Fruit fly (Drosophila melanogaster) S2 (cell line): ENCODE data around the gene AIF.

ENCODE experiments used
- CG8478 ChIP-seq: fragments of >200 bp; optimal IDR thresholded peaks from 2 replicates; lab custom pipeline; 2018
- CTCF ChIP-seq, 2 experiments: fragments of >200 bp; optimal IDR thresholded peaks; 2 replicates each; lab custom pipeline; 2018

AIF gene

dm6 chr2L:2151544-2152290 is at the start of gene AIF:
AIF (plus strand) TSS chr2L:2151754.
- TF ChIP-seq CTCF (optimal IDR thresholded peaks at IDR 0.05; lab: Kevin White, UChicago), result peak in 1 of 2 experiments; percentile 19
- no peak for TF ChIP-seq CG8478 (lab: Kevin White, UChicago)

dm6 chr2L:2109746-2110145 is 41.8 kb upstream of the AIF start, which contains the start of gene dpr3:
dpr3 (minus strand) TSS chr2L:2109878.
- TF ChIP-seq CG8478 (lab: Kevin White, UChicago) (no peak), CTCF (optimal IDR thresholded peaks at IDR 0.05; lab: Kevin White, UChicago) (no peak)

- TF ChIP-seq CG8478 (lab: Kevin White, UChicago) (no peak), CTCF (optimal IDR thresholded peaks at IDR 0.05; lab: Kevin White, UChicago) (peak; percentile 44 to 56)
Observed at dm6 chr2L:2110350-2110888, 41.1 kb upstream of the AIF start.

DNA sequence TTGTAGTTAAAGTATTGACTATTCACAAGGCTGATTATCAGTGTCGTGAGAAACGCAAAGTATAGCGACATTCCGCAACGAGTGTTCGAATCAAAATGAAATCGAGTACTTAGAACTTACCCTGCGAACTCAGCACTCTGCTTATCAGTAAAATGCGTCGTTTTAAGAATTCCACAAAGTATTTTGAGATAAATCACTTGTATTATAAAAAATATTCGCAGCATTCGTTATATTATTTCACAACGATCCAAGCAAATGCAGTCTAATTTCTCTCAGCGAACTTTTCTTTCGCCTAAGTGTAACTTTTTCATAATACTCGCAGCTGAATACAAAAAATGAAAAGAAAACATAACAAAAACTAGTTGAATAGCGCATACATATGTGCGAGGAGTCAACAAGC is 22.4 kb upstream of the AIF start, which contains the start of gene CG4259:
TSS of gene CG4259 (minus strand) at position 101 of the 400 bp plus-strand sequence.
- TF ChIP-seq CG8478 (lab: Kevin White, UChicago) (no peak), CTCF (optimal IDR thresholded peaks at IDR 0.05; lab: Kevin White, UChicago) (no peak)

- peak; percentile 68 to 70 for TF ChIP-seq CTCF (optimal IDR thresholded peaks at IDR 0.05; lab: Kevin White, UChicago)
- TF ChIP-seq CG8478 (lab: Kevin White, UChicago), result no peak
Observed at dm6 chr2L:2130157-2130987, 21.2 kb upstream of the AIF start, which contains the start of gene Glyp. Glyp (plus strand) TSS chr2L:2130813.

DNA sequence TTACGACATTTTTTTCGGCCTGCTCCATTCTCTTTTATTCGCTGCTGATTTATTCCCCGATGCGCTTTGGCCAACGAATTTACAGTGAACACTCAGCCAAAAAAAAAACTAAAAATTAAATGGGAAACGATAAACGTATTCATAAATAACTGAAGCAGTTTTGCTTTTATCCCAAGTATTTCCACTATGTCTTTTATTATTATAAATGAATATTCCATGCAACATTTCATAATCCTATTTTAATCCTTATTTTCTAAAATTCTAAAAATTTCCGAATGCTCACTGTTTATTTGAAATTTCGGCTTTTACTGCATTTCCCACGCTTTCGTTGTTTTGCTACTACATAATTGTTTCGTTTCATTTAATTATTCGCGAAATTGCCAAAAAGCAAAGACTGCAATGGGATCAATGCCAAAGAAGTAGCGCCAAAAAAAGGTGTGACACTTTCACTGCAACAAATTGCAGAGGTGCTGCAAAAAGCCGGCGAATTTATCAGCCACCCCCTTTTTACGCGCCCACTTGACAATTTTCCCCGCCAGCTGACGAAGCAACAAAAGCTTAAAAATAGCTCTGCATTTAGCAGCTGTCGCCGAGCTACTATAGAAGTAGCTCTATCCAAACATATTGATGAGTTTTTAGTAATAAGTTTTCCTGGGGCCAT is 20.0 kb upstream of the AIF start:
- TF ChIP-seq CTCF (optimal IDR thresholded peaks at IDR 0.05; lab: Kevin White, UChicago), result no peak

dm6 chr2L:2132215-2132614 is 19.3 kb upstream of the AIF start:
- TF ChIP-seq CTCF (optimal IDR thresholded peaks at IDR 0.05; lab: Kevin White, UChicago) (no peak), CG8478 (lab: Kevin White, UChicago) (no peak)

dm6 chr2L:2133009-2133408 is 18.5 kb upstream of the AIF start:
- no peak for TF ChIP-seq CTCF (optimal IDR thresholded peaks at IDR 0.05; lab: Kevin White, UChicago)
- TF ChIP-seq CG8478 (lab: Kevin White, UChicago), result no peak

DNA sequence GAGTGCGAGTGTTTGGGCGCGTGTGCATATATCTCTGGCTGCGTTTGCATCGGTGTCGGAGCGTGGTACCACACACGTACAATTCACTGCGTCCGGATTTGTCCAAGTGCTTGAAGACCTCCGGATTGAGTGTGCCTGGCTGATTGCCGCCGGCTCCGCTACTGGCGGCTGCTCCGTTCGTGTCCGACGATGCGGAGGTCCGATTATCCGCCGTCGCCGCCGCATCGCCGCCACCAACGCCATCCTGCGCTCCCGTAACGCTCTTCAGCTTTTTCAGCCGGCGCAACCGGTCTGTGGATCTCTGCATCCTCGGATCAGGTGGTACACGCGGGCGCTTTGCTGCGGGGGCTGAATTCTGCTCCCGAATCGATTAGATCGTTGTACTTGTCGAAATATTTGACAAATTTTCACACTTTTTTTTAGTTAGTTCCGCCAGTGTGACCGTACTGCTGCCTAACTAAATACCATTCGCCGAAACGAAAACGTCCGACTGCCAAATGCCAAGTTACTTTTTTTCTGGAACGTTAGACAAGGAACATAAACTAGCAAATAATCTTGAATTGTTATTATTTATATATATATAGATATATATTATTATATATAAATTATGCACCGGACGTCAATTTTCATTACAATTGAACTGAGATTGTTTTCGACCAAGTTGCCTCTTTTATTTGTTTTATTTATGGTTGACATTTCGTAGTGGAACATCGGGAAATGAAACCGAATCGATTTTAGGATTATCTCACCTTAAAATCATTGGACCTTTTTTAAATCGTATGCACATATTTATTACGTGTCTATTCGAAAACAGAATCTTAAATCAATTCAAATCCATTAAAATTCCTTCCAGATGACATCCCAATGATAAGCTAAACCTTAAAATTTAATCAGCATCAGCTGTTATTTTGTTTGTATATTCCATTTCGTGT is 6.6 kb upstream of the AIF start, which contains the start of gene tho2:
TSS of gene tho2 (minus strand) at position 463 of the 932 bp plus-strand sequence.
- TF ChIP-seq CG8478 (lab: Kevin White, UChicago), result no peak
- no peak for TF ChIP-seq CTCF (optimal IDR thresholded peaks at IDR 0.05; lab: Kevin White, UChicago)

dm6 chr2L:2147208-2147607 is 4.3 kb upstream of the AIF start, which contains the start of the genes CG11723 and Tbcd:
CG11723 (minus strand) TSS chr2L:2147275.
Tbcd (plus strand) TSS chr2L:2147518.
- no peak for TF ChIP-seq CTCF (optimal IDR thresholded peaks at IDR 0.05; lab: Kevin White, UChicago)
- no peak for TF ChIP-seq CG8478 (lab: Kevin White, UChicago)

dm6 chr2L:2155453-2155852 is 3.9 kb downstream of the AIF start, which contains the start of gene CG15382:
CG15382 (plus strand) TSS chr2L:2155753.
- TF ChIP-seq CG8478 (lab: Kevin White, UChicago) (no peak), CTCF (optimal IDR thresholded peaks at IDR 0.05; lab: Kevin White, UChicago) (no peak)

DNA sequence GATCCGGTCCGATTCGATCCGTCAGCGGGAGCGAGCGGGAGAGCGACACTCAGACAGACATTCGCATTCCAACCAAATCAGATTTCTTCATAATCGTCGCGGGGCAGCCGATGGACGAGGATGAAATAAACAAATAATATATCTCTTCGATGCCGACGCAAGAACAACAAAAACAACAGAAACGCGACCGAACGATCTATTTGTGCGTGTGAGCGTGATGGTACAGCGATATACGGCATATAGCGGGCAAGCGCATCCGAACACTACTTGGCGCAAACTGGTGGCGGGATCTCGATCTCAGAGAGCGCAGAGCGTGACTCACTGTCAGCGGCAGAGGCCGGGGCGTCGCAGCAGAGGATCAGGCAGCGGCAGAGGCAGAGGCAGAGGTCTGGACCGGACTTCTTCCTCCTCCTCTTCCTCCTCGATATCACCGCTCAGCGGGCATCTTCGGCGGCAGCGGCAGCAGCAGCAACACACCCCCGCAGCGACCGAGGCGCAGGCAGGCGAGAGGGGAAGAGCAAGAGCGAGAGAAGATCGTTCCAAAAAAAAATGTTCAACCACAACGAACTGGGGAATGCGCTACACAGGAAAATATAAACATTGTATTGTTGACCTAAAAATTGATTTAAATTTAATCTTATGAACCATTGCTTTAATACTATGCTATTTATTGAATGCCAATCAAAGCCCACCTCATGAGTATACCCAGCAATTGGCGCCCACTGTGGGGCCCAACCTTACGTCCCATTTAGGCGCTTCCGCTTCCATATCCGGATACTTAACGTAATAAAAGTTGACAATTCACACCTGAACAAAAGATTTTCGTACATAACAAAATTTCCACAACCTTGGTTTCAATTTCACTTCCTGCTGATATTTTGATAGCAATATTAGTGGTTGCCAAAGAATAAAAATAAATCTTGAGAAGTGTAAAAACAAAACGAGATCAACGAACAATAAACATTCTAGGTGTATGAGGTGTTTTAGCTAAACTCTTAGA is 10.0 kb downstream of the AIF start:
- no peak for TF ChIP-seq CG8478 (lab: Kevin White, UChicago)
- TF ChIP-seq CTCF (optimal IDR thresholded peaks at IDR 0.05; lab: Kevin White, UChicago), result no peak
